Worm (Caenorhabditis elegans): Measurements from ENCODE around the gene cyp-13A2.

DNA sequence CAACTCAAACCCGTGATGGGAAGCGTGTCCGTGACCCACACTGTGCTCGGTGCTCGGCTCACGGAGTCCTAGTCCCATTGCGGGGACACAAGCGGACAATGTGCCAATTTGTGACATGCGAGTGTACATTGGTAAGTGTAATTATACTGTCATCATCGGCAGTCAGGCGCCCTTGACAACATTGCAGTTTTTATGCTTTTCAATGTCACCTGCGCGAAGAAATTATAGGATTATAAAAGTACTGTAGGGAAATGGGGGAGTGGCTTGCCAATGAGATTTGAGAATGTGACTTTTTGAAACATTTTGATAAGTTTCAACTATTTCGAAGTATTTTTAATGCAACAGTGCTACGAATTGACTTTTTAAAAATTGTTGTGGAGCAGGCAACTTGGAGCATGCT, 51.6 kb downstream of the cyp-13A2 start:
- no peak for TF ChIP-seq unc-55 (GFP tag; optimal IDR thresholded peaks at IDR 0.05)
- TF ChIP-seq ama-1 (optimal IDR thresholded peaks at IDR 0.05), result no peak
